Worm (Caenorhabditis elegans): ENCODE data around the gene F59B2.15.

DNA sequence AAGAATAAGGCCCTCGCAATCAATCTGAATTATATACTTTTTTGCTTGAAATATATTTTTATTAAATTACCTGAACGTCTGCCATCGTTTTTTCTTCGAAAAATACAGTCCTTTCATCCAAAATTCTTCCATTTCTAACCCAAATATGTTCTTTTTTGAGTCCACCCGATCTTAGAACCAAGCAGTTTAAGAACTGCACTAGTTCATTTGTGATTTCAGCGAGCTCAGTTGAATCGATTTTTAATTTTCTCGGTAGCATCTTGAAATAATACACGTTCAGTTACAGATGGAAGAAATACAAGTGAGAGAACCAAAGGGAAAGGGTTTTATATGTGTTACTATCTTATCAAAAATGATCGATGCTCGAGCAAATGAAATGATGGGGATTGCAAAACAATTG is 2.9 kb downstream of the F59B2.15 start, which contains the start of gene F59B2.3:
- no peak for TF ChIP-seq cebp-1 (GFP tag; IDR thresholded peaks at IDR 0.05)
- no peak for TF ChIP-seq cebp-1 (tag; optimal IDR thresholded peaks at IDR 0.05)
- TF ChIP-seq madf-8 (GFP tag; conservative IDR thresholded peaks at IDR 0.05): no peak
- TF ChIP-seq unc-62 (GFP tag; optimal IDR thresholded peaks at IDR 0.05): no peak

All from whole organism, young adult.